Fruit fly (Drosophila melanogaster) whole organism, embryonic: ENCODE data around the gene Naa20A.

ENCODE experiments used
- Atf-2 ChIP-seq: fragments of 200-800 bp; sonication (Bioruptor generic); optimal IDR thresholded peaks from 2 replicates; lab custom pipeline; 2016; ENCODE audit warnings: missing biosample characterization, missing genetic modification characterization
- CG10147 ChIP-seq: fragments of 200-800 bp; sonication (Bioruptor generic); optimal IDR thresholded peaks from 2 replicates; lab custom pipeline; 2019; ENCODE audit warnings: missing biosample characterization, mild to moderate bottlenecking, missing genetic modification characterization, moderate library complexity
- CG10565 ChIP-seq: fragments of 200-800 bp; sonication (Bioruptor generic); optimal IDR thresholded peaks from 3 replicates; lab custom pipeline; 2016; ENCODE audit warnings: missing biosample characterization, mild to moderate bottlenecking, missing genetic modification characterization
- CG11085 ChIP-seq: fragments of 200-800 bp; sonication (Bioruptor generic); IDR thresholded peaks from 2 replicates; pipeline ENCODE4 v1.3.6; 2022; ENCODE audit warnings: missing biosample characterization, missing genetic modification characterization
- CG11723 ChIP-seq: fragments of 200-800 bp; sonication (Bioruptor generic); optimal IDR thresholded peaks from 2 replicates; lab custom pipeline; 2017; ENCODE audit warnings: missing biosample characterization, mild to moderate bottlenecking, missing genetic modification characterization
- CG14014 ChIP-seq: fragments of 200-800 bp; sonication (Bioruptor generic); IDR thresholded peaks from 2 replicates; pipeline ENCODE4 v1.3.6; 2022; ENCODE audit warnings: missing biosample characterization, missing genetic modification characterization
- CG1529 ChIP-seq: fragments of 200-800 bp; sonication (Bioruptor generic); optimal IDR thresholded peaks from 3 replicates; lab custom pipeline; 2018; ENCODE audit warnings: missing biosample characterization, missing genetic modification characterization
- CG15479 ChIP-seq: fragments of 200-800 bp; sonication (Bioruptor generic); optimal IDR thresholded peaks from 3 replicates; lab custom pipeline; 2019; ENCODE audit warnings: missing biosample characterization, mild to moderate bottlenecking, missing genetic modification characterization, moderate library complexity
- CG16813 ChIP-seq: fragments of 200-800 bp; sonication (Bioruptor generic); IDR thresholded peaks from 3 replicates; pipeline ENCODE4 v1.3.6; 2022; ENCODE audit warnings: missing biosample characterization, missing genetic modification characterization; ENCODE audit not compliant: partially characterized antibody
- CG17186 ChIP-seq: fragments of 200-800 bp; sonication (Bioruptor generic); optimal IDR thresholded peaks from 3 replicates; lab custom pipeline; 2017; ENCODE audit warnings: missing biosample characterization, missing genetic modification reagents, missing genetic modification characterization
- CG2129 ChIP-seq: fragments of 200-800 bp; sonication (Bioruptor generic); IDR thresholded peaks from 2 replicates; pipeline ENCODE4 v1.3.6; 2022; ENCODE audit warnings: missing biosample characterization, missing genetic modification characterization; ENCODE audit not compliant: partially characterized antibody
- CG30020 ChIP-seq: fragments of 200-800 bp; optimal IDR thresholded peaks from 2 replicates; lab custom pipeline; 2019; ENCODE audit warnings: missing biosample characterization, mild to moderate bottlenecking, missing genetic modification characterization, moderate library complexity
- CG33557 ChIP-seq: fragments of 200-800 bp; sonication (Bioruptor generic); optimal IDR thresholded peaks from 2 replicates; lab custom pipeline; 2019; ENCODE audit warnings: missing biosample characterization, mild to moderate bottlenecking, missing genetic modification characterization, moderate library complexity
- CG4707 ChIP-seq: fragments of 200-800 bp; sonication (Bioruptor generic); optimal IDR thresholded peaks from 2 replicates; lab custom pipeline; 2018; ENCODE audit warnings: missing biosample characterization, mild to moderate bottlenecking, missing genetic modification characterization, moderate library complexity
- CG5180 ChIP-seq: fragments of 200-800 bp; sonication (Bioruptor generic); optimal IDR thresholded peaks from 3 replicates; lab custom pipeline; 2017; ENCODE audit warnings: missing biosample characterization, missing genetic modification characterization, mild to moderate bottlenecking, moderate library complexity, missing genetic modification reagents
- CG5953 ChIP-seq: fragments of 200-800 bp; sonication (Bioruptor generic); IDR thresholded peaks from 2 replicates; pipeline ENCODE4 v1.3.6; 2022; ENCODE audit warnings: missing biosample characterization, missing genetic modification characterization
- CG6813 ChIP-seq: fragments of 200-800 bp; sonication (Bioruptor generic); optimal IDR thresholded peaks from 2 replicates; lab custom pipeline; 2017; ENCODE audit warnings: missing biosample characterization, missing genetic modification characterization, mild to moderate bottlenecking, moderate library complexity, missing genetic modification reagents
- CG9727 ChIP-seq: fragments of 200-800 bp; sonication (Bioruptor generic); optimal IDR thresholded peaks from 3 replicates; lab custom pipeline; 2017; ENCODE audit warnings: missing biosample characterization, mild to moderate bottlenecking, missing genetic modification characterization
- Dad ChIP-seq: fragments of 200-800 bp; sonication (Bioruptor generic); optimal IDR thresholded peaks from 3 replicates; lab custom pipeline; 2016; ENCODE audit warnings: missing biosample characterization, missing genetic modification characterization
- Dip3 ChIP-seq: fragments of 200-800 bp; sonication (Bioruptor generic); optimal IDR thresholded peaks from 3 replicates; lab custom pipeline; 2016; ENCODE audit warnings: missing biosample characterization, missing genetic modification characterization
- Doc3 ChIP-seq: fragments of 200-800 bp; sonication (Bioruptor generic); IDR thresholded peaks from 3 replicates; pipeline ENCODE4 v1.3.6; 2022; ENCODE audit warnings: missing biosample characterization, missing genetic modification characterization; ENCODE audit not compliant: partially characterized antibody
- Elba2 ChIP-seq: fragments of 200-800 bp; sonication (Bioruptor generic); optimal IDR thresholded peaks from 3 replicates; lab custom pipeline; 2016; ENCODE audit warnings: missing biosample characterization, missing genetic modification characterization
- Hmx ChIP-seq: fragments of 200-800 bp; sonication (Bioruptor generic); optimal IDR thresholded peaks from 2 replicates; lab custom pipeline; 2016; ENCODE audit warnings: missing biosample characterization, missing genetic modification characterization
- MTF-1 ChIP-seq: fragments of 200-800 bp; sonication (Bioruptor generic); optimal IDR thresholded peaks from 2 replicates; lab custom pipeline; 2018; ENCODE audit warnings: missing biosample characterization, mild to moderate bottlenecking, missing genetic modification characterization, borderline replicate concordance
- Myb ChIP-seq: fragments of 200-800 bp; sonication (Bioruptor generic); optimal IDR thresholded peaks from 2 replicates; lab custom pipeline; 2016; ENCODE audit warnings: missing biosample characterization, missing genetic modification characterization
- Stat92E ChIP-seq, 3 experiments: fragments of >200 bp in 2 of 3; fragments of 200-800 bp in 1 of 3; sonication (Bioruptor generic) in 1 of 3; optimal IDR thresholded peaks; 2 replicates each; lab custom pipeline; 2017 to 2019; ENCODE audit warnings: missing biosample characterization in 3 of 3, missing genetic modification characterization in 3 of 3, mild to moderate bottlenecking in 1 of 3, moderate library complexity in 1 of 3
- YL-1 ChIP-seq: fragments of 200-800 bp; sonication (Bioruptor generic); optimal IDR thresholded peaks from 3 replicates; lab custom pipeline; 2017; ENCODE audit warnings: missing biosample characterization, mild to moderate bottlenecking, missing genetic modification characterization
- ac ChIP-seq: fragments of 200-800 bp; sonication (Bioruptor generic); optimal IDR thresholded peaks from 3 replicates; lab custom pipeline; 2017; ENCODE audit warnings: missing biosample characterization, mild to moderate bottlenecking, missing genetic modification characterization
- ato ChIP-seq: fragments of 200-800 bp; sonication (Bioruptor generic); IDR thresholded peaks from 2 replicates; pipeline ENCODE4 v1.3.6; 2022; ENCODE audit warnings: missing biosample characterization, missing genetic modification characterization; ENCODE audit not compliant: partially characterized antibody
- bab2 ChIP-seq: fragments of 200-800 bp; sonication (Bioruptor generic); optimal IDR thresholded peaks from 2 replicates; lab custom pipeline; 2016; ENCODE audit warnings: missing biosample characterization, missing genetic modification characterization
- cg ChIP-seq: fragments of 200-800 bp; sonication (Bioruptor generic); optimal IDR thresholded peaks from 3 replicates; lab custom pipeline; 2019; ENCODE audit warnings: missing biosample characterization, mild to moderate bottlenecking, missing genetic modification characterization, moderate library complexity
- ci ChIP-seq: fragments of 200-800 bp; sonication (Bioruptor generic); IDR thresholded peaks from 3 replicates; pipeline ENCODE4 v1.3.6; 2022; ENCODE audit warnings: missing biosample characterization, missing genetic modification characterization
- dan ChIP-seq: fragments of 200-800 bp; sonication (Bioruptor generic); IDR thresholded peaks from 2 replicates; pipeline ENCODE4 v1.3.6; 2022; ENCODE audit warnings: missing biosample characterization, missing genetic modification characterization
- disco-r ChIP-seq: fragments of 200-800 bp; sonication (Bioruptor generic); optimal IDR thresholded peaks from 2 replicates; lab custom pipeline; 2016; ENCODE audit warnings: missing biosample characterization, missing genetic modification characterization
- dmrt99B ChIP-seq: fragments of 200-800 bp; sonication (Bioruptor generic); optimal IDR thresholded peaks from 2 replicates; lab custom pipeline; 2018; ENCODE audit warnings: missing biosample characterization, mild to moderate bottlenecking, missing genetic modification characterization, moderate library complexity
- fu2 ChIP-seq: fragments of 200-800 bp; sonication (Bioruptor generic); optimal IDR thresholded peaks from 2 replicates; lab custom pipeline; 2016; ENCODE audit warnings: missing biosample characterization, missing genetic modification characterization
- insv ChIP-seq, 2 experiments: fragments of 200-800 bp; sonication (Bioruptor generic); optimal IDR thresholded peaks; 3 replicates each; lab custom pipeline; 2016 to 2018; ENCODE audit warnings: missing biosample characterization in 2 of 2, missing genetic modification characterization in 2 of 2
- ken ChIP-seq: fragments of 200-800 bp; sonication (Bioruptor generic); IDR thresholded peaks from 3 replicates; pipeline ENCODE4 v1.3.6; 2022; ENCODE audit warnings: missing biosample characterization, missing genetic modification characterization
- kni ChIP-seq: fragments of 200-800 bp; sonication (Bioruptor generic); optimal IDR thresholded peaks from 3 replicates; lab custom pipeline; 2017; ENCODE audit warnings: mild to moderate bottlenecking, missing biosample characterization, missing genetic modification reagents, missing genetic modification characterization
- lola ChIP-seq, 3 experiments: fragments of >200 bp in 2 of 3; fragments of 200-800 bp in 1 of 3; sonication (Bioruptor generic) in 1 of 3; optimal IDR thresholded peaks; 2 replicates each; lab custom pipeline; 2017 to 2019; ENCODE audit warnings: missing biosample characterization in 3 of 3, missing genetic modification characterization in 3 of 3, mild to moderate bottlenecking in 1 of 3, moderate library complexity in 1 of 3
- pnt ChIP-seq: fragments of 200-800 bp; sonication (Bioruptor generic); optimal IDR thresholded peaks from 3 replicates; lab custom pipeline; 2016; ENCODE audit warnings: missing biosample characterization, missing genetic modification characterization
- repo ChIP-seq: fragments of 200-800 bp; sonication (Bioruptor generic); optimal IDR thresholded peaks from 2 replicates; lab custom pipeline; 2016; ENCODE audit warnings: missing biosample characterization, missing genetic modification characterization
- sc ChIP-seq, 3 experiments: fragments of >200 bp in 2 of 3; fragments of 200-800 bp in 1 of 3; sonication (Bioruptor generic) in 1 of 3; optimal IDR thresholded peaks; 2 replicates in 2 of 3; 3 replicates in 1 of 3; lab custom pipeline; 2017; ENCODE audit warnings: mild to moderate bottlenecking in 1 of 3, missing biosample characterization in 1 of 3, missing genetic modification characterization in 1 of 3, missing genetic modification reagents in 1 of 3
- sob ChIP-seq: fragments of 200-800 bp; sonication (Bioruptor generic); IDR thresholded peaks from 2 replicates; pipeline ENCODE4 v1.3.6; 2022; ENCODE audit warnings: missing biosample characterization, missing genetic modification characterization
- tll ChIP-seq, 2 experiments: fragments of 200-800 bp in 1 of 2; fragments of >200 bp in 1 of 2; sonication (Bioruptor generic) in 1 of 2; optimal IDR thresholded peaks; 2 replicates each; lab custom pipeline; 2017 to 2019; ENCODE audit warnings: missing biosample characterization in 2 of 2, missing genetic modification characterization in 2 of 2, mild to moderate bottlenecking in 1 of 2, moderate library complexity in 1 of 2
- tna ChIP-seq: fragments of 200-800 bp; sonication (Bioruptor generic); IDR thresholded peaks from 2 replicates; pipeline ENCODE4 v1.3.6; 2022; ENCODE audit warnings: missing biosample characterization, missing genetic modification characterization; ENCODE audit not compliant: partially characterized antibody
- zfh1 ChIP-seq: fragments of 200-800 bp; sonication (Bioruptor generic); IDR thresholded peaks from 3 replicates; pipeline ENCODE4 v1.3.6; 2022; ENCODE audit warnings: missing biosample characterization, missing genetic modification characterization

Naa20A gene

DNA sequence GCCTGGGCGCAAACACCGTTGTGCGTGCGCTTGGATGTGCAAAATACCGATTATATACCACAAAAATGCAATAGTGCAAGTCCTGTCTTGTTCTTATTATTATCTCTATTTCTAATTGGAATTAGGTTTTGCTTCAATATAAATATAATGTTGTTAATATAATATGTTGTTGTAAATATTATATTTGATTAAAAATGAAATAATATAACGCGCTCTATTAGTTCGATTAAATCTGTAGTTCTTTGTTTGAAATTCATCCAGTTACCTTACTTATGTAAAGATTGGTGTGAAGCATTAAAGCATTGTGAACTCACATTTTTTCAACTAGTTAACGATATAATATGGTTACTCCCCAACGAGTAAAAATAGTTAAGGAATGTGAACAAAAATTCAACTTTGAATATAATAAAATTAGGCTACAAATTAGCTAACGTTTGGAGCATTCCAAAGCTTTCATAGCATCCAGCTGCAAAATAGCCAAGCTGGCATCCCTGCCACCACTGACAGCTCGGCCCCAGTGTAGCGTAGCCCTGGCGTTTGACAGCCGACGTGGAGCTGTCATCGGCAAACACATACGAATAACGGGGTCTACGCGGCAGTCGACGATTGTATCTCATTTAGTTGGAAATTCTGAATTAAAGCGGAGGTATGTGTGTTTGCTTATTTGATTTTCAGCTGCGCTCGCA is 20.1 kb upstream of the Naa20A start, which contains the start of the genes CG12237 and Sec61gamma (continued):
- TF ChIP-seq Atf-2 (GFP tag; lab: Kevin White, UChicago) (no peak), Dad (GFP tag; lab: Kevin White, UChicago) (peak; percentile 24), YL-1 (peak; percentile 79), CG2129 (GFP tag; lab: Robert Waterston, UW) (no peak), Doc3 (no peak), tna (no peak), Hmx (no peak), CG30020 (tag; lab: Kevin White, UChicago) (peak; percentile 28), Stat92E (GFP tag; optimal IDR thresholded peaks at IDR 0.05; lab: Kevin White, UChicago) (peak in 1 of 3 experiments; percentile 56), Myb (GFP tag; lab: Kevin White, UChicago) (peak; percentile 22), disco-r (GFP tag; lab: Kevin White, UChicago) (no peak), CG1529 (GFP tag; lab: Kevin White, UChicago) (no peak), dan (GFP tag; lab: Robert Waterston, UW) (no peak), lola (GFP tag; optimal IDR thresholded peaks at IDR 0.05; lab: Kevin White, UChicago) (no peak), CG33557 (GFP tag; lab: Kevin White, UChicago) (no peak), zfh1 (peak; percentile 33; the same call in 1 of the 3 replicates), CG14014 (GFP tag; lab: Robert Waterston, UW) (peak; percentile 9; the same call in 1 of the 2 replicates), CG10565 (GFP tag; lab: Kevin White, UChicago) (no peak), CG11723 (GFP tag; lab: Kevin White, UChicago) (no peak), fu2 (GFP tag; lab: Kevin White, UChicago) (no peak), CG10147 (GFP tag; lab: Kevin White, UChicago) (no peak), CG6813 (no peak), ci (GFP tag; lab: Robert Waterston, UW) (peak; percentile 74), insv (GFP tag; optimal IDR thresholded peaks at IDR 0.05; lab: Kevin White, UChicago) (peak in 1 of 2 experiments; percentile 89), CG4707 (GFP tag; lab: Kevin White, UChicago) (no peak), CG5953 (GFP tag; lab: Robert Waterston, UW) (no peak), CG16813 (no peak), CG17186 (peak; percentile 29), cg (peak; percentile 36), Dip3 (GFP tag; lab: Kevin White, UChicago) (no peak), sob (GFP tag; lab: Robert Waterston, UW) (0 out of 2 replicates have a peak, but pooled peaks have one; percentile 28), MTF-1 (GFP tag; lab: Kevin White, UChicago) (no peak), Elba2 (no peak), sc (optimal IDR thresholded peaks at IDR 0.05; lab: Kevin White, UChicago) (no peak), sc (GFP tag; optimal IDR thresholded peaks at IDR 0.05; lab: Kevin White, UChicago) (no peak), tll (GFP tag; optimal IDR thresholded peaks at IDR 0.05; lab: Kevin White, UChicago) (no peak), ato (no peak), CG15479 (peak; percentile 32), dmrt99B (no peak), ken (GFP tag; lab: Robert Waterston, UW) (0 out of 3 replicates have a peak, but pooled peaks have one; percentile 54), CG11085 (GFP tag; lab: Robert Waterston, UW) (no peak), pnt (GFP tag; lab: Kevin White, UChicago) (no peak), kni (GFP tag; lab: Kevin White, UChicago) (no peak), ac (no peak), repo (no peak), CG5180 (GFP tag; lab: Kevin White, UChicago) (no peak), CG9727 (peak; percentile 25), bab2 (GFP tag; lab: Kevin White, UChicago) (no peak)
